Fruit fly (Drosophila melanogaster) whole organism, embryonic: ENCODE measurements around the gene Idh3b.
A peak's percentile ranks its signal among the peaks of the same experiment; 100 is the strongest.

Experiments
- Awh ChIP-seq: fragments of 200-800 bp; sonication (Bioruptor generic); IDR thresholded peaks from 2 replicates; pipeline ENCODE4, ENCODE4 v1.3.6; 2022; ENCODE audit warnings: missing biosample characterization, missing genetic modification characterization
- Blimp-1 ChIP-seq: fragments of 200-800 bp; sonication (Bioruptor generic); optimal IDR thresholded peaks from 3 replicates; lab custom pipeline; 2018; ENCODE audit warnings: missing biosample characterization, missing genetic modification characterization, mild to moderate bottlenecking, moderate library complexity, missing genetic modification reagents
- BtbVII ChIP-seq: fragments of 200-800 bp; sonication (Bioruptor generic); optimal IDR thresholded peaks from 3 replicates; lab custom pipeline; 2017; ENCODE audit warnings: missing biosample characterization, mild to moderate bottlenecking, missing genetic modification characterization
- CG10274 ChIP-seq: fragments of 200-800 bp; sonication (Bioruptor generic); optimal IDR thresholded peaks from 3 replicates; lab custom pipeline; 2017; ENCODE audit warnings: missing biosample characterization, mild to moderate bottlenecking, missing genetic modification characterization
- CG11723 ChIP-seq: fragments of 200-800 bp; sonication (Bioruptor generic); optimal IDR thresholded peaks from 2 replicates; lab custom pipeline; 2017; ENCODE audit warnings: missing biosample characterization, mild to moderate bottlenecking, missing genetic modification characterization
- CG12236 ChIP-seq: fragments of 200-800 bp; sonication (Bioruptor generic); optimal IDR thresholded peaks from 2 replicates; lab custom pipeline; 2016; ENCODE audit warnings: missing biosample characterization, missing genetic modification characterization
- CG12299 ChIP-seq: fragments of 200-800 bp; sonication (Bioruptor generic); optimal IDR thresholded peaks from 2 replicates; lab custom pipeline; 2018; ENCODE audit warnings: missing biosample characterization, mild to moderate bottlenecking, missing genetic modification characterization
- CG15514 ChIP-seq: fragments of 200-800 bp; sonication (Bioruptor generic); optimal IDR thresholded peaks from 3 replicates; lab custom pipeline; 2017; ENCODE audit warnings: missing biosample characterization, missing genetic modification characterization, mild to moderate bottlenecking, moderate library complexity, missing genetic modification reagents
- CG18599 ChIP-seq: fragments of 200-800 bp; sonication (Bioruptor generic); optimal IDR thresholded peaks from 3 replicates; lab custom pipeline; 2017; ENCODE audit warnings: missing biosample characterization, missing genetic modification characterization, mild to moderate bottlenecking, moderate library complexity, missing genetic modification reagents
- CG2199 ChIP-seq: fragments of 200-800 bp; sonication (Bioruptor generic); IDR thresholded peaks from 3 replicates; pipeline ENCODE4 v1.3.6; 2022; ENCODE audit warnings: missing biosample characterization, missing genetic modification characterization
- CG2202 ChIP-seq: fragments of 200-800 bp; sonication (Bioruptor generic); optimal IDR thresholded peaks from 2 replicates; lab custom pipeline; 2018; ENCODE audit warnings: missing biosample characterization, mild to moderate bottlenecking, missing genetic modification characterization
- CG2712 ChIP-seq: fragments of 200-800 bp; optimal IDR thresholded peaks from 3 replicates; lab custom pipeline; 2019; ENCODE audit warnings: missing biosample characterization, mild to moderate bottlenecking, missing genetic modification characterization, moderate library complexity
- CG3281 ChIP-seq: fragments of 200-800 bp; sonication (Bioruptor generic); optimal IDR thresholded peaks from 3 replicates; lab custom pipeline; 2017; ENCODE audit warnings: missing biosample characterization, mild to moderate bottlenecking, missing genetic modification characterization
- CG4707 ChIP-seq: fragments of 200-800 bp; sonication (Bioruptor generic); optimal IDR thresholded peaks from 2 replicates; lab custom pipeline; 2018; ENCODE audit warnings: missing biosample characterization, mild to moderate bottlenecking, missing genetic modification characterization, moderate library complexity
- CG6654 ChIP-seq: fragments of 200-800 bp; sonication (Bioruptor generic); optimal IDR thresholded peaks from 2 replicates; lab custom pipeline; 2017; ENCODE audit warnings: missing biosample characterization, mild to moderate bottlenecking, missing genetic modification characterization
- CG6813 ChIP-seq: fragments of 200-800 bp; sonication (Bioruptor generic); optimal IDR thresholded peaks from 2 replicates; lab custom pipeline; 2017; ENCODE audit warnings: missing biosample characterization, missing genetic modification characterization, mild to moderate bottlenecking, moderate library complexity, missing genetic modification reagents
- CrebB ChIP-seq: fragments of 200-800 bp; sonication (Bioruptor generic); optimal IDR thresholded peaks from 3 replicates; lab custom pipeline; 2018; ENCODE audit warnings: missing biosample characterization, mild to moderate bottlenecking, missing genetic modification characterization
- Fer1 ChIP-seq: fragments of 200-800 bp; sonication (Bioruptor generic); optimal IDR thresholded peaks from 2 replicates; lab custom pipeline; 2017; ENCODE audit warnings: missing biosample characterization, mild to moderate bottlenecking, missing genetic modification characterization
- HLHmδ ChIP-seq: fragments of 200-800 bp; sonication (Bioruptor generic); optimal IDR thresholded peaks from 2 replicates; lab custom pipeline; 2018; ENCODE audit warnings: missing biosample characterization, mild to moderate bottlenecking, missing genetic modification characterization, moderate library complexity
- Hmr ChIP-seq: fragments of 200-800 bp; sonication (Bioruptor generic); optimal IDR thresholded peaks from 3 replicates; lab custom pipeline; 2017; ENCODE audit warnings: mild to moderate bottlenecking, missing biosample characterization, missing genetic modification reagents, missing genetic modification characterization
- MTF-1 ChIP-seq: fragments of 200-800 bp; sonication (Bioruptor generic); optimal IDR thresholded peaks from 2 replicates; lab custom pipeline; 2018; ENCODE audit warnings: missing biosample characterization, mild to moderate bottlenecking, missing genetic modification characterization, borderline replicate concordance
- Med ChIP-seq: fragments of 200-800 bp; sonication (Bioruptor generic); peaks from one replicate; lab custom pipeline; 2016; ENCODE audit warnings: missing biosample characterization, missing genetic modification characterization, mild to moderate bottlenecking, inconsistent platforms, moderate library complexity
- Meics ChIP-seq: fragments of 200-800 bp; sonication (Bioruptor generic); optimal IDR thresholded peaks from 2 replicates; lab custom pipeline; 2017; ENCODE audit warnings: missing biosample characterization, mild to moderate bottlenecking, missing genetic modification characterization
- PHDP ChIP-seq: fragments of 200-800 bp; sonication (Bioruptor generic); optimal IDR thresholded peaks from 3 replicates; lab custom pipeline; 2018; ENCODE audit warnings: missing biosample characterization, mild to moderate bottlenecking, missing genetic modification characterization, moderate library complexity
- Pdp1 ChIP-seq, 2 experiments: fragments of 200-800 bp; sonication (Bioruptor generic); optimal IDR thresholded peaks; 3 replicates each; lab custom pipeline; 2016; ENCODE audit warnings: missing biosample characterization in 2 of 2, missing genetic modification characterization in 2 of 2, mild to moderate bottlenecking in 1 of 2, moderate library complexity in 1 of 2
- Spps ChIP-seq: fragments of 200-800 bp; sonication (Bioruptor generic); optimal IDR thresholded peaks from 2 replicates; lab custom pipeline; 2018; ENCODE audit warnings: missing biosample characterization, mild to moderate bottlenecking, missing genetic modification characterization
- Xrp1 ChIP-seq: fragments of 200-800 bp; sonication (Bioruptor generic); IDR thresholded peaks from 2 replicates; pipeline ENCODE4 v1.3.6; 2022; ENCODE audit warnings: missing biosample characterization, missing genetic modification characterization
- bsh ChIP-seq, 2 experiments: fragments of 200-800 bp; sonication (Bioruptor generic); optimal IDR thresholded peaks; 2 replicates each; lab custom pipeline; 2017 to 2018; ENCODE audit warnings: mild to moderate bottlenecking in 2 of 2, missing biosample characterization in 2 of 2, missing genetic modification characterization in 2 of 2, moderate library complexity in 1 of 2
- btn ChIP-seq: fragments of 200-800 bp; sonication (Bioruptor generic); optimal IDR thresholded peaks from 2 replicates; lab custom pipeline; 2016; ENCODE audit warnings: missing biosample characterization, missing genetic modification characterization
- chinmo ChIP-seq: fragments of 200-800 bp; sonication (Bioruptor generic); IDR thresholded peaks from 4 replicates; pipeline ENCODE4 v1.3.6; 2022; ENCODE audit warnings: missing biosample characterization, missing genetic modification characterization; ENCODE audit not compliant: partially characterized antibody
- chm ChIP-seq: fragments of 200-800 bp; sonication (Bioruptor generic); IDR thresholded peaks from 2 replicates; pipeline ENCODE4 v1.3.6; 2022; ENCODE audit warnings: missing biosample characterization, missing genetic modification characterization
- corto ChIP-seq: fragments of 200-800 bp; sonication (Bioruptor generic); optimal IDR thresholded peaks from 2 replicates; lab custom pipeline; 2016; ENCODE audit warnings: missing biosample characterization, mild to moderate bottlenecking, missing genetic modification characterization, moderate library complexity
- fd64A ChIP-seq: fragments of 200-800 bp; sonication (Bioruptor generic); optimal IDR thresholded peaks from 3 replicates; lab custom pipeline; 2018; ENCODE audit warnings: missing biosample characterization, mild to moderate bottlenecking, missing genetic modification characterization
- fd96Cb ChIP-seq: fragments of 200-800 bp; sonication (Bioruptor generic); optimal IDR thresholded peaks from 2 replicates; lab custom pipeline; 2018; ENCODE audit warnings: missing biosample characterization, mild to moderate bottlenecking, missing genetic modification characterization, moderate library complexity
- grn ChIP-seq: fragments of 200-800 bp; sonication (Bioruptor generic); optimal IDR thresholded peaks from 3 replicates; lab custom pipeline; 2017; ENCODE audit warnings: missing biosample characterization, missing genetic modification characterization
- hbn ChIP-seq: fragments of 200-800 bp; sonication (Bioruptor generic); IDR thresholded peaks from 2 replicates; pipeline ENCODE4 v1.3.6; 2022; ENCODE audit warnings: missing biosample characterization, missing genetic modification characterization; ENCODE audit not compliant: partially characterized antibody
- lab ChIP-seq: fragments of 200-800 bp; sonication (Bioruptor generic); optimal IDR thresholded peaks from 3 replicates; lab custom pipeline; 2017; ENCODE audit warnings: missing biosample characterization, missing genetic modification characterization, mild to moderate bottlenecking, moderate library complexity, missing genetic modification reagents
- lov ChIP-seq, 2 experiments: fragments of 200-800 bp in 1 of 2; fragments of >200 bp in 1 of 2; sonication (Bioruptor generic) in 1 of 2; IDR thresholded peaks in 1 of 2; optimal IDR thresholded peaks in 1 of 2; 2 replicates in 1 of 2; 3 replicates in 1 of 2; pipeline versions ENCODE4 v1.3.6 to Lab custom; 2017 to 2022; ENCODE audit warnings: missing biosample characterization in 1 of 2, missing genetic modification characterization in 1 of 2
- nau ChIP-seq: fragments of 200-800 bp; sonication (Bioruptor generic); optimal IDR thresholded peaks from 3 replicates; lab custom pipeline; 2017; ENCODE audit warnings: missing biosample characterization, mild to moderate bottlenecking, missing genetic modification characterization, missing genetic modification reagents
- phol ChIP-seq: fragments of 200-800 bp; sonication (Bioruptor generic); optimal IDR thresholded peaks from 3 replicates; lab custom pipeline; 2018; ENCODE audit warnings: missing biosample characterization, mild to moderate bottlenecking, missing genetic modification characterization, moderate library complexity
- pzg ChIP-seq: fragments of 200-800 bp; sonication (Bioruptor generic); optimal IDR thresholded peaks from 3 replicates; lab custom pipeline; 2018; ENCODE audit warnings: missing biosample characterization, mild to moderate bottlenecking, missing genetic modification characterization, moderate library complexity
- ranshi ChIP-seq: fragments of 200-800 bp; sonication (Bioruptor generic); IDR thresholded peaks from 2 replicates; pipeline ENCODE4 v1.3.6; 2022; ENCODE audit warnings: missing biosample characterization, missing genetic modification characterization
- sens ChIP-seq: fragments of 200-800 bp; sonication (Bioruptor generic); peaks from one replicate; lab custom pipeline; 2016; ENCODE audit warnings: missing biosample characterization, missing genetic modification characterization
- sim ChIP-seq: fragments of 200-800 bp; sonication (Bioruptor generic); IDR thresholded peaks from 2 replicates; pipeline ENCODE4 v1.3.6; 2022; ENCODE audit warnings: missing biosample characterization, missing genetic modification characterization
- so ChIP-seq: fragments of 200-800 bp; sonication (Bioruptor generic); IDR thresholded peaks from 3 replicates; pipeline ENCODE4 v1.3.6; 2022; ENCODE audit warnings: missing biosample characterization, missing genetic modification characterization
- stwl ChIP-seq: fragments of 200-800 bp; sonication (Bioruptor generic); optimal IDR thresholded peaks from 3 replicates; lab custom pipeline; 2018; ENCODE audit warnings: missing biosample characterization, mild to moderate bottlenecking, missing genetic modification characterization, moderate library complexity
- sug ChIP-seq: fragments of 200-800 bp; optimal IDR thresholded peaks from 2 replicates; lab custom pipeline; 2019; ENCODE audit warnings: missing biosample characterization, mild to moderate bottlenecking, missing genetic modification characterization, moderate library complexity

Gene Idh3b

DNA sequence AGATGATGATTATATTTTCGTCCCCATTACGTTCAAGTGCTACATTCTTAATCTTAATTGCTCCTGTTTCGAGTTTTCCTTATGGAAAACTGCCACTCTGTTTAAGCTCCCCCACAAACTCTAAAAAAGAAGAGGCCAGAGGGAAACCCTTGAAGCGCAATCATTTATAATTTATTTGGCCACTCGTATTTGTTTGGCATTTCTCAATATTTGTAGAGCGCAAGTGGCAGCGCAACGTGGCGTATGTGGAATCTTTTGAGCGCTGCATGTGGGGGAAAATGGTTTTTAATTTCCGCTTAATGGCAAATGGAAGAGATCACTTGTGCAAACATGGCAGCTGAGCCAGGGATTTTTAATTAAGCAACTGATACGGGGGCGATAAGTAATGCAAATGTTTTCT lies 48.1 kb upstream of the Idh3b start (continued):
- TF ChIP-seq corto (GFP tag; lab: Kevin White, UChicago) (no peak), sens (peak; percentile 77), Awh (GFP tag; lab: Robert Waterston, UW) (0 out of 2 replicates have a peak, but pooled peaks have one; percentile 15), phol (tag; lab: Kevin White, UChicago) (no peak), fd64A (peak; percentile 12), CG4707 (no peak), chinmo (GFP tag; lab: Robert Waterston, UW) (no peak), CG6813 (peak; percentile 13)

DNA sequence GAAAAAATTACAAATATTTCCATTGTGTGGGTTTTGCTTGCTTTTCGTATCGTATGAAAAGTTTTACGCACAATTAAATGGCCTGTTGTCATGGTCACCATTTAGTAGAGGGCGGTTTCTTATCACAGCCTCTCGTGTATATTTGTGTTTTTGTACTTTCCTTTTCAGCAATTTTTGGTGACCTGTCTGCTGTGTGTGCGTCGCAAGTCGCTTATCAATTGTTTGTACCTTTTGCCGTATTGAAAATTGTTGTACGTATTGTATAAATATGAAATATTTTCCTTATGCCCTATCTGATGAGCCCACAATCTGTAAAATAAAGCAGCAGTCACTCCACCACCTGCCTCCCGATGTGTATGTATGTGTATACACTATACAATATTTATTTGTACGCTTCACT lies 47.3 kb upstream of the Idh3b start:
- peak; percentile 14 for TF ChIP-seq CG2202 (tag; lab: Kevin White, UChicago)
- TF ChIP-seq fd96Cb (tag; lab: Kevin White, UChicago) = no peak
- no peak for TF ChIP-seq CrebB (tag; lab: Kevin White, UChicago)
- peak; percentile 16 for TF ChIP-seq Spps (tag; lab: Kevin White, UChicago)
- peak; percentile 14 for TF ChIP-seq fd64A
- peak; percentile 38; the same call in 1 of the 2 replicates for TF ChIP-seq chm (GFP tag; lab: Robert Waterston, UW)
- TF ChIP-seq CG12299 (tag; lab: Kevin White, UChicago) = no peak
- peak; percentile 12 for TF ChIP-seq Med (GFP tag; lab: Kevin White, UChicago)
- TF ChIP-seq Pdp1 (GFP tag; optimal IDR thresholded peaks at IDR 0.05; lab: Kevin White, UChicago) = peak in 1 of 2 experiments; percentile 11
- TF ChIP-seq CG12236 (GFP tag; lab: Kevin White, UChicago) = no peak
- TF ChIP-seq CG10274 (GFP tag; lab: Kevin White, UChicago) = peak; percentile 23
- TF ChIP-seq Blimp-1 (GFP tag; lab: Kevin White, UChicago) = peak; percentile 8
- no peak for TF ChIP-seq btn (GFP tag; lab: Kevin White, UChicago)
- no peak for TF ChIP-seq sug
- 0 out of 2 replicates have a peak, but pooled peaks have one; percentile 14 for TF ChIP-seq Xrp1 (GFP tag; lab: Robert Waterston, UW)
- TF ChIP-seq ranshi = no peak
- peak; percentile 33 for TF ChIP-seq stwl (tag; lab: Kevin White, UChicago)
- TF ChIP-seq bsh (GFP tag; optimal IDR thresholded peaks at IDR 0.05; lab: Kevin White, UChicago) = peak in 1 of 2 experiments; percentile 3
- no peak for TF ChIP-seq CG6654 (GFP tag; lab: Kevin White, UChicago)
- peak; percentile 5 for TF ChIP-seq CG3281 (GFP tag; lab: Kevin White, UChicago)
- peak; percentile 7 for TF ChIP-seq CG2712 (tag; lab: Kevin White, UChicago)
- peak; percentile 2 for TF ChIP-seq grn
- no peak for TF ChIP-seq HLHmδ
- TF ChIP-seq MTF-1 (GFP tag; lab: Kevin White, UChicago) = no peak
- 0 out of 3 replicates have a peak, but pooled peaks have one; percentile 46 for TF ChIP-seq CG2199 (GFP tag; lab: Robert Waterston, UW)
- no peak for TF ChIP-seq CG11723

DNA sequence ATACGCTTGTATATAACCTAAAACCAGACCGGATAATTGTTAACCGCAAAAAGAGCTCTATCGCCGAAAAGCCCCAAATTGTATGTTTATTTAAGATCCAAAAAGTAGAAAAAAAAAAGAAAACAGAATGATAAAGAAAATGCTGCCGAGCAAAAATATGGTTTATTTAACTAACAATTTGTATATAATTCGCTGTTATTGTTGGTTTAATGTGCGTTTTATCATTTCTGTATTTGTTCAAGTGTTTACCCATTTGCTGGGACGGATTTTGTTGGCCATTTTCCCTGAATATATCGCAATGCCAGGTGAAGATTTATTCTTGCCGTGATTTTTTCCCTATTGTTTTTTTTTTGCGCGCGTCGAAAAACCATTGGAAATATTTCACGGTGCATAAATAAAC lies 37.9 kb upstream of the Idh3b start:
- no peak for TF ChIP-seq pzg (GFP tag; lab: Kevin White, UChicago)
- peak; percentile 1 for TF ChIP-seq CG15514 (GFP tag; lab: Kevin White, UChicago)
- no peak for TF ChIP-seq sim (GFP tag; lab: Robert Waterston, UW)
- TF ChIP-seq hbn (GFP tag; lab: Robert Waterston, UW) = no peak
- TF ChIP-seq CG18599 = peak; percentile 24
- TF ChIP-seq Hmr = peak; percentile 25
- no peak for TF ChIP-seq nau (GFP tag; lab: Kevin White, UChicago)
- TF ChIP-seq so (GFP tag; lab: Robert Waterston, UW) = no peak
- peak; percentile 54 for TF ChIP-seq BtbVII (GFP tag; lab: Kevin White, UChicago)
- TF ChIP-seq PHDP (tag; lab: Kevin White, UChicago) = peak; percentile 21
- TF ChIP-seq Fer1 (GFP tag; lab: Kevin White, UChicago) = peak; percentile 39
- TF ChIP-seq lov (optimal IDR thresholded peaks at IDR 0.05; lab: Kevin White, UChicago) = no peak
- no peak for TF ChIP-seq lov (GFP tag; IDR thresholded peaks at IDR 0.05; lab: Robert Waterston, UW)
- peak; percentile 42 for TF ChIP-seq lab (GFP tag; lab: Kevin White, UChicago)
- peak; percentile 46 for TF ChIP-seq Meics (GFP tag; lab: Kevin White, UChicago)
